Fruit fly (Drosophila melanogaster) whole organism, embryonic: ENCODE results near the gene Orp8.

Experiments used
- Ada2b ChIP-seq: fragments of 200-800 bp; sonication (Bioruptor generic); IDR thresholded peaks from 2 replicates; pipeline ENCODE4 v1.3.6; 2022; ENCODE audit warnings: missing biosample characterization, missing genetic modification characterization
- B-H1 ChIP-seq: fragments of 200-800 bp; sonication (Bioruptor generic); IDR thresholded peaks from 3 replicates; pipeline ENCODE4 v1.3.6; 2022; ENCODE audit warnings: missing biosample characterization, missing genetic modification characterization
- CG10274 ChIP-seq: fragments of 200-800 bp; sonication (Bioruptor generic); optimal IDR thresholded peaks from 3 replicates; lab custom pipeline; 2017; ENCODE audit warnings: missing biosample characterization, mild to moderate bottlenecking, missing genetic modification characterization
- CG10543 ChIP-seq: fragments of 200-800 bp; sonication (Bioruptor generic); optimal IDR thresholded peaks from 3 replicates; lab custom pipeline; 2017; ENCODE audit warnings: missing biosample characterization, mild to moderate bottlenecking, missing genetic modification characterization, moderate library complexity
- CG11085 ChIP-seq: fragments of 200-800 bp; sonication (Bioruptor generic); IDR thresholded peaks from 2 replicates; pipeline ENCODE4 v1.3.6; 2022; ENCODE audit warnings: missing biosample characterization, missing genetic modification characterization
- CG12391 ChIP-seq: fragments of 200-800 bp; sonication (Bioruptor generic); optimal IDR thresholded peaks from 3 replicates; lab custom pipeline; 2018; ENCODE audit warnings: missing biosample characterization, mild to moderate bottlenecking, missing genetic modification characterization, moderate library complexity
- CG12769 ChIP-seq: fragments of 200-800 bp; sonication (Bioruptor generic); optimal IDR thresholded peaks from 2 replicates; lab custom pipeline; 2019; ENCODE audit warnings: missing biosample characterization, mild to moderate bottlenecking, missing genetic modification characterization, moderate library complexity
- CG15269 ChIP-seq: fragments of 200-800 bp; sonication (Bioruptor generic); optimal IDR thresholded peaks from 2 replicates; lab custom pipeline; 2018; ENCODE audit warnings: missing biosample characterization, mild to moderate bottlenecking, missing genetic modification characterization, moderate library complexity
- CG1602 ChIP-seq: fragments of 200-800 bp; sonication (Bioruptor generic); optimal IDR thresholded peaks from 3 replicates; lab custom pipeline; 2016; ENCODE audit warnings: missing biosample characterization, missing genetic modification characterization
- CG17385 ChIP-seq: fragments of 200-800 bp; sonication (Bioruptor generic); optimal IDR thresholded peaks from 3 replicates; lab custom pipeline; 2018; ENCODE audit warnings: missing biosample characterization, mild to moderate bottlenecking, missing genetic modification characterization
- CG18476 ChIP-seq: fragments of 200-800 bp; sonication (Bioruptor generic); optimal IDR thresholded peaks from 2 replicates; lab custom pipeline; 2016; ENCODE audit warnings: missing biosample characterization, mild to moderate bottlenecking, missing genetic modification characterization
- CG2678 ChIP-seq: fragments of 200-800 bp; sonication (Bioruptor generic); optimal IDR thresholded peaks from 3 replicates; lab custom pipeline; 2019; ENCODE audit warnings: missing biosample characterization, mild to moderate bottlenecking, missing genetic modification characterization, moderate library complexity
- CG31441 ChIP-seq: fragments of 200-800 bp; sonication (Bioruptor generic); IDR thresholded peaks from 2 replicates; pipeline ENCODE4 v1.3.6; 2022; ENCODE audit warnings: missing biosample characterization, missing genetic modification characterization
- CG34376 ChIP-seq: fragments of 200-800 bp; sonication (Bioruptor generic); optimal IDR thresholded peaks from 2 replicates; lab custom pipeline; 2018; ENCODE audit warnings: missing biosample characterization, mild to moderate bottlenecking, missing genetic modification characterization
- CG43689 ChIP-seq: fragments of 200-800 bp; sonication (Bioruptor generic); IDR thresholded peaks from 2 replicates; pipeline ENCODE4 v1.3.6; 2022; ENCODE audit warnings: missing biosample characterization, missing genetic modification characterization
- CG4707 ChIP-seq: fragments of 200-800 bp; sonication (Bioruptor generic); optimal IDR thresholded peaks from 2 replicates; lab custom pipeline; 2018; ENCODE audit warnings: missing biosample characterization, mild to moderate bottlenecking, missing genetic modification characterization, moderate library complexity
- CG4730 ChIP-seq: fragments of 200-800 bp; sonication (Bioruptor generic); IDR thresholded peaks from 2 replicates; pipeline ENCODE4 v1.3.6; 2022; ENCODE audit warnings: missing biosample characterization, missing genetic modification characterization
- CG6683 ChIP-seq: fragments of 200-800 bp; sonication (Bioruptor generic); optimal IDR thresholded peaks from 2 replicates; lab custom pipeline; 2017; ENCODE audit warnings: missing biosample characterization, mild to moderate bottlenecking, missing genetic modification characterization, missing genetic modification reagents
- CG8359 ChIP-seq: fragments of 200-800 bp; sonication (Bioruptor generic); optimal IDR thresholded peaks from 2 replicates; lab custom pipeline; 2017; ENCODE audit warnings: missing biosample characterization, mild to moderate bottlenecking, missing genetic modification characterization, borderline replicate concordance
- CG9437 ChIP-seq: fragments of 200-800 bp; sonication (Bioruptor generic); optimal IDR thresholded peaks from 2 replicates; lab custom pipeline; 2018; ENCODE audit warnings: missing biosample characterization, mild to moderate bottlenecking, missing genetic modification characterization
- CG9727 ChIP-seq: fragments of 200-800 bp; sonication (Bioruptor generic); optimal IDR thresholded peaks from 3 replicates; lab custom pipeline; 2017; ENCODE audit warnings: missing biosample characterization, mild to moderate bottlenecking, missing genetic modification characterization
- CHES-1-like ChIP-seq: fragments of 200-800 bp; sonication (Bioruptor generic); optimal IDR thresholded peaks from 2 replicates; lab custom pipeline; 2016; ENCODE audit warnings: missing biosample characterization, missing genetic modification characterization
- CkIIα-i1 ChIP-seq: fragments of 200-800 bp; sonication (Bioruptor generic); IDR thresholded peaks from 2 replicates; pipeline ENCODE4 v1.3.6; 2022; ENCODE audit warnings: missing biosample characterization, missing genetic modification characterization
- CoRest ChIP-seq: fragments of 200-800 bp; sonication (Bioruptor generic); optimal IDR thresholded peaks from 3 replicates; lab custom pipeline; 2018; ENCODE audit warnings: missing biosample characterization, mild to moderate bottlenecking, missing genetic modification characterization, moderate library complexity
- D ChIP-seq, 2 experiments: fragments of 200-800 bp in 1 of 2; fragments of >200 bp in 1 of 2; sonication (Bioruptor generic) in 1 of 2; optimal IDR thresholded peaks; 2 replicates in 1 of 2; 3 replicates in 1 of 2; lab custom pipeline; 2017; ENCODE audit warnings: mild to moderate bottlenecking in 1 of 2, missing biosample characterization in 1 of 2, missing genetic modification characterization in 1 of 2, missing genetic modification reagents in 1 of 2
- Gsc ChIP-seq: fragments of 200-800 bp; sonication (Bioruptor generic); IDR thresholded peaks from 2 replicates; pipeline ENCODE4 v1.3.6; 2022; ENCODE audit warnings: missing biosample characterization, missing genetic modification characterization
- Hand ChIP-seq: fragments of 200-800 bp; sonication (Bioruptor generic); optimal IDR thresholded peaks from 2 replicates; lab custom pipeline; 2017; ENCODE audit warnings: mild to moderate bottlenecking, missing biosample characterization, missing genetic modification reagents, missing genetic modification characterization
- Hr51 ChIP-seq, 2 experiments: fragments of 200-800 bp; sonication (Bioruptor generic); optimal IDR thresholded peaks; 2 replicates in 1 of 2; 3 replicates in 1 of 2; lab custom pipeline; 2016 to 2018; ENCODE audit warnings: missing biosample characterization in 2 of 2, missing genetic modification characterization in 2 of 2, mild to moderate bottlenecking in 1 of 2, moderate library complexity in 1 of 2
- NFAT ChIP-seq: fragments of 200-800 bp; sonication (Bioruptor generic); IDR thresholded peaks from 2 replicates; pipeline ENCODE4 v1.3.6; 2022; ENCODE audit warnings: missing biosample characterization, missing genetic modification characterization
- Ptx1 ChIP-seq: fragments of 200-800 bp; sonication (Bioruptor generic); IDR thresholded peaks from 2 replicates; pipeline ENCODE4 v1.3.6; 2022; ENCODE audit warnings: missing biosample characterization, missing genetic modification characterization
- Sox102F ChIP-seq: fragments of 200-800 bp; sonication (Bioruptor generic); optimal IDR thresholded peaks from 2 replicates; lab custom pipeline; 2018; ENCODE audit warnings: missing biosample characterization, mild to moderate bottlenecking, missing genetic modification characterization, moderate library complexity
- amos ChIP-seq: fragments of 200-800 bp; sonication (Bioruptor generic); IDR thresholded peaks from 2 replicates; pipeline ENCODE4 v1.3.6; 2022; ENCODE audit warnings: missing biosample characterization, missing genetic modification characterization; ENCODE audit not compliant: partially characterized antibody
- chinmo ChIP-seq: fragments of 200-800 bp; sonication (Bioruptor generic); IDR thresholded peaks from 4 replicates; pipeline ENCODE4 v1.3.6; 2022; ENCODE audit warnings: missing biosample characterization, missing genetic modification characterization; ENCODE audit not compliant: partially characterized antibody
- crol ChIP-seq: fragments of 200-800 bp; sonication (Bioruptor generic); IDR thresholded peaks from 2 replicates; pipeline ENCODE4 v1.3.6; 2022; ENCODE audit warnings: missing biosample characterization, missing genetic modification characterization
- cwo ChIP-seq: fragments of 200-800 bp; sonication (Bioruptor generic); optimal IDR thresholded peaks from 3 replicates; lab custom pipeline; 2017; ENCODE audit warnings: missing biosample characterization, missing genetic modification characterization, mild to moderate bottlenecking, moderate library complexity, missing genetic modification reagents
- esg ChIP-seq: fragments of 200-800 bp; sonication (Bioruptor generic); conservative IDR thresholded peaks from 2 replicates; pipeline ENCODE4 v1.3.6; 2022; ENCODE audit warnings: missing biosample characterization, missing genetic modification characterization
- fd96Cb ChIP-seq: fragments of 200-800 bp; sonication (Bioruptor generic); optimal IDR thresholded peaks from 2 replicates; lab custom pipeline; 2018; ENCODE audit warnings: missing biosample characterization, mild to moderate bottlenecking, missing genetic modification characterization, moderate library complexity
- fu2 ChIP-seq: fragments of 200-800 bp; sonication (Bioruptor generic); optimal IDR thresholded peaks from 2 replicates; lab custom pipeline; 2016; ENCODE audit warnings: missing biosample characterization, missing genetic modification characterization
- jigr1 ChIP-seq: fragments of 200-800 bp; sonication (Bioruptor generic); IDR thresholded peaks from 3 replicates; pipeline ENCODE4 v1.3.6; 2022; ENCODE audit warnings: missing biosample characterization, missing genetic modification characterization
- lmd ChIP-seq: fragments of 200-800 bp; sonication (Bioruptor generic); IDR thresholded peaks from 2 replicates; pipeline ENCODE4 v1.3.6; 2022; ENCODE audit warnings: missing biosample characterization, missing genetic modification characterization
- nau ChIP-seq: fragments of 200-800 bp; sonication (Bioruptor generic); optimal IDR thresholded peaks from 3 replicates; lab custom pipeline; 2017; ENCODE audit warnings: missing biosample characterization, mild to moderate bottlenecking, missing genetic modification characterization, missing genetic modification reagents
- pnt ChIP-seq: fragments of 200-800 bp; sonication (Bioruptor generic); optimal IDR thresholded peaks from 3 replicates; lab custom pipeline; 2016; ENCODE audit warnings: missing biosample characterization, missing genetic modification characterization
- repo ChIP-seq: fragments of 200-800 bp; sonication (Bioruptor generic); optimal IDR thresholded peaks from 2 replicates; lab custom pipeline; 2016; ENCODE audit warnings: missing biosample characterization, missing genetic modification characterization
- run ChIP-seq: fragments of 200-800 bp; sonication (Bioruptor generic); optimal IDR thresholded peaks from 3 replicates; lab custom pipeline; 2018; ENCODE audit warnings: missing biosample characterization, mild to moderate bottlenecking, missing genetic modification characterization
- sens ChIP-seq: fragments of 200-800 bp; sonication (Bioruptor generic); peaks from one replicate; lab custom pipeline; 2016; ENCODE audit warnings: missing biosample characterization, missing genetic modification characterization
- sr ChIP-seq: fragments of 200-800 bp; sonication (Bioruptor generic); IDR thresholded peaks from 3 replicates; pipeline ENCODE4 v1.3.6; 2022; ENCODE audit warnings: missing biosample characterization, missing genetic modification characterization
- trem ChIP-seq: fragments of 200-800 bp; optimal IDR thresholded peaks from 3 replicates; lab custom pipeline; 2019; ENCODE audit warnings: missing biosample characterization, mild to moderate bottlenecking, missing genetic modification characterization, moderate library complexity
- trh ChIP-seq: fragments of 200-800 bp; sonication (Bioruptor generic); optimal IDR thresholded peaks from 2 replicates; lab custom pipeline; 2016; ENCODE audit warnings: missing biosample characterization, missing genetic modification characterization
- zf30C ChIP-seq: fragments of 200-800 bp; sonication (Bioruptor generic); optimal IDR thresholded peaks from 3 replicates; lab custom pipeline; 2018; ENCODE audit warnings: missing biosample characterization, mild to moderate bottlenecking, missing genetic modification characterization

Orp8 gene

dm6 chr3R:20265239-20265846, 43.8 kb upstream of the Orp8 start (continued):
- TF ChIP-seq CG6683 (GFP tag; lab: Kevin White, UChicago) = no peak
- TF ChIP-seq run = no peak
- peak; percentile 36 for TF ChIP-seq CG9727
- TF ChIP-seq Hr51 (GFP tag; optimal IDR thresholded peaks at IDR 0.05; lab: Kevin White, UChicago) = peak in 1 of 2 experiments; percentile 52
- no peak for TF ChIP-seq CG18476
- TF ChIP-seq CoRest (tag; lab: Kevin White, UChicago) = peak; percentile 17
- no peak for TF ChIP-seq Ada2b (GFP tag; lab: Robert Waterston, UW)
- TF ChIP-seq cwo (GFP tag; lab: Kevin White, UChicago) = peak; percentile 34
- TF ChIP-seq Sox102F (GFP tag; lab: Kevin White, UChicago) = peak; percentile 37
- peak; percentile 2 for TF ChIP-seq CG12391 (tag; lab: Kevin White, UChicago)
- peak; percentile 19; the same call in 1 of the 2 replicates for TF ChIP-seq Ptx1 (GFP tag; lab: Robert Waterston, UW)
- TF ChIP-seq fd96Cb (tag; lab: Kevin White, UChicago) = peak; percentile 4
- TF ChIP-seq CG2678 (tag; lab: Kevin White, UChicago) = peak; percentile 9
- no peak for TF ChIP-seq CG43689
- TF ChIP-seq esg (GFP tag; lab: Robert Waterston, UW) = no peak
- TF ChIP-seq CG9437 (GFP tag; lab: Kevin White, UChicago) = peak; percentile 4
- no peak for TF ChIP-seq CG1602
- TF ChIP-seq CG12769 (tag; lab: Kevin White, UChicago) = peak; percentile 21
- peak; percentile 12; the same call in 1 of the 2 replicates for TF ChIP-seq lmd
- TF ChIP-seq CG15269 (tag; lab: Kevin White, UChicago) = peak; percentile 24
- peak; percentile 22 for TF ChIP-seq CG10274
- TF ChIP-seq CG31441 (GFP tag; lab: Robert Waterston, UW) = peak; percentile 35; the same call in 1 of the 2 replicates
- TF ChIP-seq, all 482 proteins: peak for 39

DNA sequence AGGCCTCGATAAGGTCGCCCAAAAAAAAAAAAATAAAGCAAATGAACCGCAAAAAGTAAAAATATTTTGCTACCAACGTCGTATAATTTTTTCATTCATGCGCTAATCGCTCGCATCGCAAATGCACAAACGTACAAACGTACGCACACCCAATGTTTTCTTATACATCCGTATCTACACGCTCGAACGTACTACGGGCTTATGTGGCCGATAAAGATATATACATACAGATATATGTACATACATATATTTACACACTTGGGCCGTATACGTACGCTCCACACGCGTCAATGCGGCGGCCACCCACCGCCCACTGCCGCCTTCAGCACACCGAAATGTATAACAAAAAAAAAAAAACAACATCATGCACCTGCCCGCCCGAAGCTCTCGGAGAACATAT, 43.2 kb upstream of the Orp8 start:
- TF ChIP-seq trem = no peak
- no peak for TF ChIP-seq CG8359 (GFP tag; lab: Kevin White, UChicago)
- TF ChIP-seq chinmo (GFP tag; lab: Robert Waterston, UW) = peak; percentile 80; the same call in 2 of the 4 replicates
- TF ChIP-seq CG11085 = no peak
- TF ChIP-seq NFAT (GFP tag; lab: Robert Waterston, UW) = no peak
- no peak for TF ChIP-seq D (optimal IDR thresholded peaks at IDR 0.05; lab: Kevin White, UChicago)
- TF ChIP-seq D (GFP tag; optimal IDR thresholded peaks at IDR 0.05; lab: Kevin White, UChicago) = no peak
- no peak for TF ChIP-seq CG4730 (GFP tag; lab: Robert Waterston, UW)
- TF ChIP-seq CG4707 (GFP tag; lab: Kevin White, UChicago) = no peak
- TF ChIP-seq sr (GFP tag; lab: Robert Waterston, UW) = peak; percentile 82
- TF ChIP-seq Hand (GFP tag; lab: Kevin White, UChicago) = no peak
- no peak for TF ChIP-seq amos
- no peak for TF ChIP-seq repo (GFP tag; lab: Kevin White, UChicago)
- TF ChIP-seq pnt (GFP tag; lab: Kevin White, UChicago) = no peak
- TF ChIP-seq B-H1 (GFP tag; lab: Robert Waterston, UW) = no peak
- no peak for TF ChIP-seq Gsc (GFP tag; lab: Robert Waterston, UW)
- peak; percentile 55 for TF ChIP-seq crol (GFP tag; lab: Robert Waterston, UW)
- peak; percentile 31 for TF ChIP-seq CG34376 (GFP tag; lab: Kevin White, UChicago)
- TF ChIP-seq nau (GFP tag; lab: Kevin White, UChicago) = no peak
- no peak for TF ChIP-seq CG9727
- TF ChIP-seq sens (GFP tag; lab: Kevin White, UChicago) = peak; percentile 56
- TF ChIP-seq jigr1 (GFP tag; lab: Robert Waterston, UW) = no peak
- no peak for TF ChIP-seq CG17385 (GFP tag; lab: Kevin White, UChicago)
- no peak for TF ChIP-seq trh
- TF ChIP-seq CkIIα-i1 = no peak
- no peak for TF ChIP-seq fu2 (GFP tag; lab: Kevin White, UChicago)
- TF ChIP-seq CHES-1-like = no peak
- peak; percentile 8 for TF ChIP-seq CG10543 (GFP tag; lab: Kevin White, UChicago)
- TF ChIP-seq CG10274 = no peak
- TF ChIP-seq zf30C = no peak
